Worm (Caenorhabditis elegans): ENCODE data around the gene F58H1.7.
A peak's percentile ranks its signal among the peaks of the same experiment; 100 is the strongest.

Gene F58H1.7

DNA sequence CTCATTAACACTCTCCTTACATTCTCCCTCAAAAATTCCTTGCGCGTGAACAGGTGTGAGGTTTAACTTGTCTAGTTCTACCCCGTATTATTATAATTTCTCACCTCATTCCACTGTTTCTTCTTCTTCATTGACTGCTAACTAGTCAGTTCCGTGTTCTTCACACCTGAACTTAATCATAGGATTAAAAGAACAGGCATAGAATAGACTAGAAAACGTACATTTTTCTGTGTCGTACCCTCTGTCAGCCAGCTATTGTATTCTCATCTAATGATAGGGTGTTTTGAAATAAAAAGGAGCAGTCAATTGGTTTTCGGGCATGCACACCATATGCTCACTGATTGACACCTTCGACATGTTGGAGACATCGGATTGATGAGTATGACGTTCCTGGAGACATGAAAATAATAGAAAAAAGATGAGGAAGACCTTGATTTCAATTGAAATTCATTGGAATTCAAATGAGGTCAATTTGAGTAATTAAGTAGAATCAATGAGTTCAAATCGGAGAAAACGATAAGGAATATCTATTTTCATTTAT lies 17.1 kb downstream of the F58H1.7 start:
- TF ChIP-seq mdl-1 (tag; optimal IDR thresholded peaks at IDR 0.05), result no peak
- no peak for TF ChIP-seq aha-1 (tag)
- no peak for TF ChIP-seq mes-2 (tag; optimal IDR thresholded peaks at IDR 0.05; ENCODE audit: poor library complexity, severe bottlenecking)
- TF ChIP-seq T26A8.4 (GFP tag; IDR thresholded peaks at IDR 0.05), result no peak
- no peak for TF ChIP-seq ceh-20 (GFP tag; IDR thresholded peaks at IDR 0.05)
- no peak for TF ChIP-seq ama-1 (optimal IDR thresholded peaks at IDR 0.05)
- TF ChIP-seq Y105C5A.15 (GFP tag; IDR thresholded peaks at IDR 0.05), result no peak
- no peak for TF ChIP-seq lin-29 (GFP tag; IDR thresholded peaks at IDR 0.05)
- TF ChIP-seq T20F7.1 (GFP tag; optimal IDR thresholded peaks at IDR 0.05), result no peak
- TF ChIP-seq zag-1 (tag; optimal IDR thresholded peaks at IDR 0.05), result no peak
- TF ChIP-seq Y75B8A.6 (GFP tag; IDR thresholded peaks at IDR 0.05), result no peak
- no peak for TF ChIP-seq tag-97 (GFP tag; IDR thresholded peaks at IDR 0.05)
- TF ChIP-seq arid-1 (GFP tag; conservative IDR thresholded peaks at IDR 0.05), result no peak
- TF ChIP-seq lsy-2 (tag; optimal IDR thresholded peaks at IDR 0.05), result no peak
- TF ChIP-seq ceh-28 (tag; optimal IDR thresholded peaks at IDR 0.05), result no peak
- no peak for TF ChIP-seq hlh-11 (tag; optimal IDR thresholded peaks at IDR 0.05)
- no peak for TF ChIP-seq spr-3 (GFP tag; optimal IDR thresholded peaks at IDR 0.05)
- no peak for TF ChIP-seq nhr-102 (tag; optimal IDR thresholded peaks at IDR 0.05)
- no peak for TF ChIP-seq egl-27 (tag; optimal IDR thresholded peaks at IDR 0.05)

DNA sequence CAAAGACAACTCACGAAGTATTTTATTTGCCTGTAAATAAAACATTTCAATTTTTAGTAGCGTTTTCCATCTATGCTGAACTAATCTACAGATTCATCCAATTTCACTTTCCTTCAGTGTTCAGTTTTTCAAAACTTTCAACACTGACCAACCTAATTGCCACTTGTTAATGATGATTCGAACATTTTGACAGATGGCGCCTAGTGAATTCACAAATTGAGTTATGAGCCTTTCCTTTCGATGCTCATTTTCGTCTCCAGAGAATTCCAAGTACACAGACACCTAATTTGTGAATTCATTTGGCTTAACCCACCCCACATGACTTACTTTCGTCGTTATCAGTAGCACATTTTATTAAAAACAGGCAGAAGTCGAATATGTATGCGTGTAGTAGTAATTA lies 17.8 kb downstream of the F58H1.7 start:
- TF ChIP-seq dmd-9 (GFP tag; IDR thresholded peaks at IDR 0.05), result no peak
- no peak for TF ChIP-seq ztf-11 (tag; optimal IDR thresholded peaks at IDR 0.05)
- no peak for TF ChIP-seq mxl-2 (GFP tag; conservative IDR thresholded peaks at IDR 0.05)
- TF ChIP-seq hmg-1.1 (GFP tag; IDR thresholded peaks at IDR 0.05), result no peak
- TF ChIP-seq madf-5 (GFP tag; IDR thresholded peaks at IDR 0.05), result no peak
- TF ChIP-seq set-16 (GFP tag; IDR thresholded peaks at IDR 0.05), result no peak
- TF ChIP-seq egl-27 (tag; optimal IDR thresholded peaks at IDR 0.05), result no peak
- no peak for TF ChIP-seq F26F4.8 (GFP tag; conservative IDR thresholded peaks at IDR 0.05)
- no peak for TF ChIP-seq lir-3 (tag; optimal IDR thresholded peaks at IDR 0.05)
- TF ChIP-seq ZK337.2 (GFP tag; IDR thresholded peaks at IDR 0.05), result no peak
- no peak for TF ChIP-seq D1046.2 (GFP tag; IDR thresholded peaks at IDR 0.05)
- no peak for TF ChIP-seq lim-7 (GFP tag; IDR thresholded peaks at IDR 0.05)

DNA sequence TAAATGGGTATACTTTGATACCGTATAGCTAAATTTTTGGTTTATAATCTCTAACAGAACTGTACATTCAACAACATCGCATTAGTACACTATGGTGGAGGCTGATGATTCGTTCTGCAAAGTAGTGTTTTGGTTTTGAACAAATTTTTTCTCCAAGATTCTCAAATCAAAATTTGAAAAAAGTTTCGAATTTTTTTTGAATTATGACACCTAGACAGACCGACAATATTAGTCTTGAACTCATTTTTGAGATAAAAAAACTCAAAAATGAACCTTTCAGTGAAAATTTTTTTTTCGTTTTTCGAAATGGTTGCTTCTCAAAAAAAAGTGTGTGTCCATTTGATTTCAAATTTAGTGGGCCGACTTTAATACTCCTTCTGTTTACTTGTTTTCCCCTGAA lies 19.2 kb downstream of the F58H1.7 start:
- TF ChIP-seq ama-1 (optimal IDR thresholded peaks at IDR 0.05), result no peak
- TF ChIP-seq aha-1 (tag), result peak; percentile 94
- TF ChIP-seq lin-38 (GFP tag; IDR thresholded peaks at IDR 0.05), result no peak

DNA sequence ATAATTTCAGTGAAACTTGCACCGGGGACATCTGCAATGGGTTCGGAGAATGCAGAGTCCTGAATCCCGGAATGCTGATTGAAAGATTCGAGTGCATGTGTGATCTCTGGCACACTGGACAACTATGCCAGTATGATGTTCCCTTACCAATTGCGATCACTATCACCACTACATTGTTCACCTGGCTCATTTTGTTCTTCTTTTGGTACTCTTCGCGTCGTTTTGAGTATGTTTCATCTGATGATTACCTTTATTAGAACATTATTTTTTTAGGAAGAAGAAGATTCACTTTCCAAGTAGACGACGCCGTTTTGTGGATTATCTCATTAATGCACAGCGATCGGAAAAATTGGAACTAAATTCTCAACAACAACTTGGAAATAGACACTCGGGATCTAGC lies 20.9 kb downstream of the F58H1.7 start:
- TF ChIP-seq zfp-2 (tag; optimal IDR thresholded peaks at IDR 0.05) (no peak), aha-1 (tag) (peak; percentile 78), dve-1 (tag; optimal IDR thresholded peaks at IDR 0.05; ENCODE audit: insufficient read depth) (no peak), unc-62 (GFP tag; optimal IDR thresholded peaks at IDR 0.05 in 1 of 2) (peak in 1 of 2 experiments; percentile 92), unc-62 (tag; optimal IDR thresholded peaks at IDR 0.05) (no peak)

DNA sequence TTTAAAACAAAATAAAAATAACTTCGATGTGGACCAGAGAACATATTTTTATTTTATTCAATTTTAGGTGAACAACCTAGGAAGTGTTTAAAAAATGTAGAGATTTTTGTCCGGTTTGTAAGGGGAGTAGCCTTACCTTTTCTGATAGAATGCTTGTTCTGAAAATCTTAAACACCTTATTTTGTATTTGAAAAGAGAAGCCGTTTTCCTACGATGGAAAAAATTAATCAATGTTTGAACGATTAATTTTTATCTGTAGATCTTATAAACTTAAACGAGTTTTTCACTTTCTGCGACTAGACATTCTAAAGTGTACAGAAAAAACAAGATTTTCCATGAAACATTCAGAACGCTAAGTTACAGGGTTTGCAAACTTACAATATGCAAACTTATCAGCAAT lies 22.3 kb downstream of the F58H1.7 start, which contains the start of gene F58H1.6:
Gene F58H1.6 (plus strand): TSS at position 301 of the 400 bp plus-strand sequence.
- TF ChIP-seq F26F4.8 (GFP tag; conservative IDR thresholded peaks at IDR 0.05) (no peak), Y5F2A.4 (GFP tag; optimal IDR thresholded peaks at IDR 0.05) (no peak), arid-1 (GFP tag; conservative IDR thresholded peaks at IDR 0.05) (no peak), dpl-1 (GFP tag; optimal IDR thresholded peaks at IDR 0.05) (no peak), jun-1 (tag; optimal IDR thresholded peaks at IDR 0.05) (no peak), F10B5.3 (tag; optimal IDR thresholded peaks at IDR 0.05) (no peak), unc-62 (GFP tag; optimal IDR thresholded peaks at IDR 0.05 in 1 of 2) (no peak), unc-62 (tag; optimal IDR thresholded peaks at IDR 0.05) (no peak), ceh-28 (tag; optimal IDR thresholded peaks at IDR 0.05) (no peak), zfp-2 (tag; optimal IDR thresholded peaks at IDR 0.05) (no peak), hlh-11 (tag; optimal IDR thresholded peaks at IDR 0.05) (no peak), aha-1 (tag) (no peak), skn-1 (tag; optimal IDR thresholded peaks at IDR 0.05) (no peak), nhr-111 (GFP tag; optimal IDR thresholded peaks at IDR 0.05) (no peak), ztf-7 (tag; optimal IDR thresholded peaks at IDR 0.05) (no peak), gei-8 (GFP tag; optimal IDR thresholded peaks at IDR 0.05) (no peak)
